Fruit fly (Drosophila melanogaster) whole organism, prepupa: ENCODE measurements around the gene Patr-1.

Experiments
- Blimp-1 ChIP-seq: fragments of 200-800 bp; sonication (Bioruptor generic); optimal IDR thresholded peaks from 3 replicates; lab custom pipeline; 2017; ENCODE audit warnings: missing biosample characterization, missing genetic modification characterization, mild to moderate bottlenecking, moderate library complexity, missing genetic modification reagents
- CG10631 ChIP-seq: fragments of 200-800 bp; sonication (Bioruptor generic); optimal IDR thresholded peaks from 2 replicates; lab custom pipeline; 2016; ENCODE audit warnings: missing biosample characterization, missing genetic modification characterization
- CG11902 ChIP-seq: fragments of 200-800 bp; sonication (Bioruptor generic); optimal IDR thresholded peaks from 3 replicates; lab custom pipeline; 2016; ENCODE audit warnings: missing biosample characterization, missing genetic modification characterization
- CG1621 ChIP-seq: fragments of 200-800 bp; sonication (Bioruptor generic); optimal IDR thresholded peaks from 3 replicates; lab custom pipeline; 2018; ENCODE audit warnings: missing biosample characterization, mild to moderate bottlenecking, missing genetic modification characterization
- CG16779 ChIP-seq: fragments of 200-800 bp; sonication (Bioruptor generic); optimal IDR thresholded peaks from 3 replicates; lab custom pipeline; 2017; ENCODE audit warnings: missing biosample characterization, mild to moderate bottlenecking, missing genetic modification characterization
- CG3032 ChIP-seq: fragments of 200-800 bp; optimal IDR thresholded peaks from 2 replicates; lab custom pipeline; 2019; ENCODE audit warnings: missing biosample characterization, mild to moderate bottlenecking, missing genetic modification characterization, moderate library complexity
- CG31627 ChIP-seq: fragments of 200-800 bp; sonication (Bioruptor generic); optimal IDR thresholded peaks from 3 replicates; lab custom pipeline; 2016; ENCODE audit warnings: missing biosample characterization, missing genetic modification characterization
- CG32006 ChIP-seq: fragments of 200-800 bp; sonication (Bioruptor generic); optimal IDR thresholded peaks from 3 replicates; lab custom pipeline; 2017; ENCODE audit warnings: missing biosample characterization, mild to moderate bottlenecking, missing genetic modification characterization
- CG3919 ChIP-seq: fragments of 200-800 bp; sonication (Bioruptor generic); optimal IDR thresholded peaks from 3 replicates; lab custom pipeline; 2016; ENCODE audit warnings: missing biosample characterization, missing genetic modification characterization
- CG6276 ChIP-seq: fragments of 200-800 bp; sonication (Bioruptor generic); optimal IDR thresholded peaks from 2 replicates; lab custom pipeline; 2017; ENCODE audit warnings: missing biosample characterization, mild to moderate bottlenecking, missing genetic modification characterization
- CG6808 ChIP-seq: fragments of 200-800 bp; sonication (Bioruptor generic); optimal IDR thresholded peaks from 3 replicates; lab custom pipeline; 2017; ENCODE audit warnings: missing biosample characterization, missing genetic modification characterization, mild to moderate bottlenecking, moderate library complexity, missing genetic modification reagents
- CG6854 ChIP-seq: fragments of 200-800 bp; sonication (Bioruptor generic); optimal IDR thresholded peaks from 2 replicates; lab custom pipeline; 2017; ENCODE audit warnings: missing biosample characterization, mild to moderate bottlenecking, missing genetic modification characterization
- CG7368 ChIP-seq: fragments of 200-800 bp; sonication (Bioruptor generic); optimal IDR thresholded peaks from 3 replicates; lab custom pipeline; 2016; ENCODE audit warnings: missing biosample characterization, missing genetic modification characterization
- CG8319 ChIP-seq: fragments of 200-800 bp; sonication (Bioruptor generic); optimal IDR thresholded peaks from 3 replicates; lab custom pipeline; 2016; ENCODE audit warnings: missing biosample characterization, missing genetic modification characterization
- CG8632 ChIP-seq: fragments of 200-800 bp; sonication (Bioruptor generic); optimal IDR thresholded peaks from 3 replicates; lab custom pipeline; 2016; ENCODE audit warnings: missing biosample characterization, missing genetic modification characterization
- CG9139 ChIP-seq: fragments of 200-800 bp; sonication (Bioruptor generic); optimal IDR thresholded peaks from 3 replicates; lab custom pipeline; 2017; ENCODE audit warnings: missing biosample characterization, mild to moderate bottlenecking, missing genetic modification characterization
- Eip75B ChIP-seq: fragments of 200-800 bp; sonication (Bioruptor generic); optimal IDR thresholded peaks from 3 replicates; lab custom pipeline; 2016; ENCODE audit warnings: missing biosample characterization, missing genetic modification characterization
- Eip78C ChIP-seq: fragments of 200-800 bp; sonication (Bioruptor generic); peaks from one replicate; lab custom pipeline; 2016; ENCODE audit warnings: missing biosample characterization, missing genetic modification characterization
- Ets21C ChIP-seq: fragments of 200-800 bp; sonication (Bioruptor generic); optimal IDR thresholded peaks from 3 replicates; lab custom pipeline; 2016; ENCODE audit warnings: missing biosample characterization, missing genetic modification characterization
- Ets96B ChIP-seq: fragments of 200-800 bp; optimal IDR thresholded peaks from 2 replicates; lab custom pipeline; 2019; ENCODE audit warnings: missing biosample characterization, mild to moderate bottlenecking, missing genetic modification characterization, moderate library complexity
- Gug ChIP-seq: fragments of 200-800 bp; sonication (Bioruptor generic); IDR thresholded peaks from 2 replicates; pipeline ENCODE4 v1.3.6; 2022; ENCODE audit warnings: missing biosample characterization, missing genetic modification characterization
- Hr38 ChIP-seq: sonication (Bioruptor generic); optimal IDR thresholded peaks from 2 replicates; lab custom pipeline; 2016; ENCODE audit warnings: missing biosample characterization, missing genetic modification characterization
- Hr39 ChIP-seq: fragments of 200-800 bp; sonication (Bioruptor generic); optimal IDR thresholded peaks from 2 replicates; lab custom pipeline; 2016; ENCODE audit warnings: missing biosample characterization, missing genetic modification characterization
- Hr4 ChIP-seq: fragments of 200-800 bp; sonication (Bioruptor generic); optimal IDR thresholded peaks from 3 replicates; lab custom pipeline; 2016; ENCODE audit warnings: missing biosample characterization, missing genetic modification characterization
- Lpt ChIP-seq: fragments of 200-800 bp; sonication (Bioruptor generic); optimal IDR thresholded peaks from 3 replicates; lab custom pipeline; 2016; ENCODE audit warnings: missing biosample characterization, missing genetic modification characterization
- Met ChIP-seq: fragments of 200-800 bp; sonication (Bioruptor generic); optimal IDR thresholded peaks from 3 replicates; lab custom pipeline; 2016; ENCODE audit warnings: missing biosample characterization, missing genetic modification characterization
- OdsH ChIP-seq: fragments of 200-800 bp; sonication (Bioruptor generic); optimal IDR thresholded peaks from 3 replicates; lab custom pipeline; 2016; ENCODE audit warnings: missing biosample characterization, missing genetic modification characterization
- Sox14 ChIP-seq: fragments of 200-800 bp; sonication (Bioruptor generic); optimal IDR thresholded peaks from 3 replicates; lab custom pipeline; 2016; ENCODE audit warnings: missing biosample characterization, missing genetic modification characterization
- Sox15 ChIP-seq: fragments of 200-800 bp; sonication (Bioruptor generic); optimal IDR thresholded peaks from 3 replicates; lab custom pipeline; 2016; ENCODE audit warnings: missing biosample characterization, missing genetic modification characterization
- achi ChIP-seq: fragments of 200-800 bp; sonication (Bioruptor generic); optimal IDR thresholded peaks from 3 replicates; lab custom pipeline; 2016; ENCODE audit warnings: missing biosample characterization, missing genetic modification characterization
- cyc ChIP-seq: fragments of 200-800 bp; sonication (Bioruptor generic); optimal IDR thresholded peaks from 3 replicates; lab custom pipeline; 2016; ENCODE audit warnings: missing biosample characterization, missing genetic modification characterization
- dac ChIP-seq: fragments of 200-800 bp; sonication (Bioruptor generic); optimal IDR thresholded peaks from 2 replicates; lab custom pipeline; 2017; ENCODE audit warnings: missing biosample characterization, mild to moderate bottlenecking, missing genetic modification characterization
- dsx ChIP-seq: fragments of 200-800 bp; optimal IDR thresholded peaks from 3 replicates; lab custom pipeline; 2019; ENCODE audit warnings: missing biosample characterization, mild to moderate bottlenecking, missing genetic modification characterization, moderate library complexity; ENCODE audit not compliant: poor library complexity, severe bottlenecking
- eg ChIP-seq: fragments of 200-800 bp; sonication (Bioruptor generic); IDR thresholded peaks from 3 replicates; pipeline ENCODE4 v1.3.6; 2022; ENCODE audit warnings: missing biosample characterization, missing genetic modification characterization
- esn ChIP-seq: fragments of 200-800 bp; sonication (Bioruptor generic); optimal IDR thresholded peaks from 2 replicates; lab custom pipeline; 2016; ENCODE audit warnings: missing biosample characterization, mild to moderate bottlenecking, missing genetic modification characterization, moderate library complexity
- fd59A ChIP-seq: fragments of 200-800 bp; sonication (Bioruptor generic); optimal IDR thresholded peaks from 2 replicates; lab custom pipeline; 2017; ENCODE audit warnings: missing biosample characterization, mild to moderate bottlenecking, missing genetic modification characterization, missing genetic modification reagents
- fd85E ChIP-seq: fragments of 200-800 bp; sonication (Bioruptor generic); optimal IDR thresholded peaks from 3 replicates; lab custom pipeline; 2016; ENCODE audit warnings: missing biosample characterization, missing genetic modification characterization
- fkh ChIP-seq: fragments of 200-800 bp; sonication (Bioruptor generic); optimal IDR thresholded peaks from 3 replicates; lab custom pipeline; 2017; ENCODE audit warnings: missing biosample characterization, mild to moderate bottlenecking, missing genetic modification characterization, moderate library complexity
- lz ChIP-seq: fragments of 200-800 bp; sonication (Bioruptor generic); optimal IDR thresholded peaks from 3 replicates; lab custom pipeline; 2016; ENCODE audit warnings: missing biosample characterization, missing genetic modification characterization
- net ChIP-seq: fragments of 200-800 bp; sonication (Bioruptor generic); optimal IDR thresholded peaks from 3 replicates; lab custom pipeline; 2016; ENCODE audit warnings: missing biosample characterization, missing genetic modification characterization
- pdm3 ChIP-seq: fragments of 200-800 bp; sonication (Bioruptor generic); optimal IDR thresholded peaks from 3 replicates; lab custom pipeline; 2016; ENCODE audit warnings: missing biosample characterization, missing genetic modification characterization
- salr ChIP-seq, 2 experiments: fragments of 200-800 bp; sonication (Bioruptor generic); optimal IDR thresholded peaks; 3 replicates each; lab custom pipeline; 2016 to 2018; ENCODE audit warnings: missing biosample characterization in 2 of 2, missing genetic modification characterization in 2 of 2, mild to moderate bottlenecking in 1 of 2
- spab ChIP-seq: fragments of 200-800 bp; sonication (Bioruptor generic); optimal IDR thresholded peaks from 2 replicates; lab custom pipeline; 2017; ENCODE audit warnings: missing biosample characterization, mild to moderate bottlenecking, missing genetic modification characterization, missing genetic modification reagents
- ss ChIP-seq, 2 experiments: fragments of 200-800 bp; sonication (Bioruptor generic); optimal IDR thresholded peaks; 2 replicates in 1 of 2; 3 replicates in 1 of 2; lab custom pipeline; 2017 to 2018; ENCODE audit warnings: mild to moderate bottlenecking in 2 of 2, missing biosample characterization in 2 of 2, missing genetic modification characterization in 2 of 2, moderate library complexity in 1 of 2
- svp ChIP-seq: fragments of 200-800 bp; sonication (Bioruptor generic); peaks from one replicate; lab custom pipeline; 2016; ENCODE audit warnings: missing biosample characterization, missing genetic modification characterization
- topi ChIP-seq: fragments of 200-800 bp; sonication (Bioruptor generic); optimal IDR thresholded peaks from 3 replicates; lab custom pipeline; 2016; ENCODE audit warnings: missing biosample characterization, missing genetic modification characterization

Gene Patr-1

DNA sequence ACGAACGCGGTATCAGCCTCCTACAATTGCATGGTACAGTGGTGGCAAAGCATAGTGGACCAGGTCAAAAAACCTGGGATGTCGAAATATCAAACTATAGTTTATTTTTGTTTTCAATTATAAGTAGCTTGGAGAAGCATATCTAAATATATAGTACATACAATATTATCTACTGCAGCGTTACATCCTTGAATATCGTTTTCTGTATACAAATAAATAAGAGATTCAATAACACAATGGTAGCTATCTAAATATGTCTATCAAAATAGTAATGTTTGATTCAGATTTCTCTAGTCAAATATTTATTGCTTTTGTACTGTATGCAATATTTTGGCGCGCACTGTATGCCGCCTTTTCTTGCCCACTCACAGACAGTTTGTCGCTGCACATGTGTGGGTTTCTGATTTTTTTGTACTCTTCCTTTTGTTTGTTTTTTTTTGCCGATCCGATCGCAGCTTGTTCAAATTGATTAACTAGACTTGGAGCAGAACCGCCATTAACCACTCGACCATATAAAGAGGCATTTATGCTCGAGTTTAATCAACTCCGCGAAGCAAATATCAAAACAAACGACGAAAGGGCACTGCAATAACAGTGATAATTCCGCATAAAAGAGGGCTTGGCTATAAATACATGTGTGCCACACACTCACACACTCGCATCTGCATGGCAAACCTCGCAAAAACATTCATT, 37.4 kb downstream of the Patr-1 start (continued):
- peak; percentile 97 for TF ChIP-seq Sox14 (GFP tag; lab: Kevin White, UChicago)
- TF ChIP-seq achi (GFP tag; lab: Kevin White, UChicago), result peak; percentile 98
- peak; percentile 97 for TF ChIP-seq fd59A (GFP tag; lab: Kevin White, UChicago)
- TF ChIP-seq Met (GFP tag; lab: Kevin White, UChicago), result peak; percentile 98
- peak; percentile 94 for TF ChIP-seq Sox15 (GFP tag; lab: Kevin White, UChicago)
- TF ChIP-seq CG8319 (GFP tag; lab: Kevin White, UChicago), result peak; percentile 96
- peak; percentile 97 for TF ChIP-seq CG16779 (tag; lab: Kevin White, UChicago)
- peak; percentile 96 for TF ChIP-seq CG31627 (GFP tag; lab: Kevin White, UChicago)
- peak; percentile 94 for TF ChIP-seq Hr39
- TF ChIP-seq pdm3 (GFP tag; lab: Kevin White, UChicago), result peak; percentile 98
- peak; percentile 97 for TF ChIP-seq net (GFP tag; lab: Kevin White, UChicago)
- TF ChIP-seq ss (GFP tag; optimal IDR thresholded peaks at IDR 0.05; lab: Kevin White, UChicago), result peak; percentile 95 to 97
- peak; percentile 98 for TF ChIP-seq esn (GFP tag; lab: Kevin White, UChicago)
- TF ChIP-seq CG32006 (GFP tag; lab: Kevin White, UChicago), result peak; percentile 99
- TF ChIP-seq CG11902, result peak; percentile 91
- peak; percentile 98 for TF ChIP-seq Hr4 (GFP tag; lab: Kevin White, UChicago)
- peak; percentile 67 for TF ChIP-seq fkh (GFP tag; lab: Kevin White, UChicago)
- TF ChIP-seq, all 60 proteins: peak for 60

DNA sequence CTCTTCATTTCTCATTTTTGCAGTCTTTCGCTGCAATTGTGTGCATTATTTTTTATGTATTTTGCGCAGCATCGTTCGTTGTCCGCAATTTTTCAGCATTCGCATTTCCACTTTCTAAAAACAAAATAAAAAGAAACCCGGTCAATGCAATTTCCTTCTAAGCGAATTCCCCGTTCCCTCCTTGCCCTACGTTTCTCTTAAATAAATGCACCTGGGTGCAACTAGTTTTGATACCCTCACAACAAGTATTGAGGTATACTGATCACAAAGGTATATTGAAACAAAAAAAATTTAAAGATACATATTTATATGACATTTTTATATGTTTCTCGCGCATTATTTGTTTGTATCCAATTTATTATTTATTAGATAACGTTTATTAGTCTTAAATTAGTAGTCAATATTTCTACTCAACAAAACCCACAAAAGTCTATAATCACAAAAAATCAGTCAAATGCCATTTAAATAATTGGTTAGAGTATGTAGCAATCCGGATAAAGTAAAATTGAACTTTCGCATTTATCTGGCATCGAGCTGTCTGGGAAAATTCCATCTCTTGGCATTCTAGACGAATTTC, 38.1 kb downstream of the Patr-1 start:
- peak; percentile 62 for TF ChIP-seq Eip75B (GFP tag; lab: Kevin White, UChicago)
- TF ChIP-seq Hr4 (GFP tag; lab: Kevin White, UChicago), result peak; percentile 92
- TF ChIP-seq Lpt (GFP tag; lab: Kevin White, UChicago), result peak; percentile 82
- TF ChIP-seq dac (GFP tag; lab: Kevin White, UChicago), result peak; percentile 49
- TF ChIP-seq salr (GFP tag; optimal IDR thresholded peaks at IDR 0.05; lab: Kevin White, UChicago), result peak in 1 of 2 experiments; percentile 92
- TF ChIP-seq spab (GFP tag; lab: Kevin White, UChicago), result no peak
- TF ChIP-seq OdsH (GFP tag; lab: Kevin White, UChicago), result no peak
- peak; percentile 39 for TF ChIP-seq cyc
- peak; percentile 85 for TF ChIP-seq Gug (GFP tag; lab: Robert Waterston, UW)
- TF ChIP-seq fd85E (GFP tag; lab: Kevin White, UChicago), result no peak
- peak; percentile 65 for TF ChIP-seq fd59A (GFP tag; lab: Kevin White, UChicago)
- TF ChIP-seq CG10631, result no peak
- TF ChIP-seq svp, result no peak
- TF ChIP-seq dsx, result peak; percentile 75
- TF ChIP-seq Blimp-1 (GFP tag; lab: Kevin White, UChicago), result no peak
- TF ChIP-seq CG9139 (GFP tag; lab: Kevin White, UChicago), result no peak
- peak; percentile 73 for TF ChIP-seq CG6808 (GFP tag; lab: Kevin White, UChicago)
- TF ChIP-seq ss (GFP tag; optimal IDR thresholded peaks at IDR 0.05; lab: Kevin White, UChicago), result peak in 1 of 2 experiments; percentile 56
- TF ChIP-seq CG1621 (tag; lab: Kevin White, UChicago), result peak; percentile 23
- TF ChIP-seq CG3032 (tag; lab: Kevin White, UChicago), result peak; percentile 84
- TF ChIP-seq CG11902, result no peak
- peak; percentile 81 for TF ChIP-seq eg (GFP tag; lab: Robert Waterston, UW)
- peak; percentile 83 for TF ChIP-seq net (GFP tag; lab: Kevin White, UChicago)
- no peak for TF ChIP-seq Met (GFP tag; lab: Kevin White, UChicago)
- TF ChIP-seq topi (GFP tag; lab: Kevin White, UChicago), result no peak
- peak; percentile 95 for TF ChIP-seq Eip78C (GFP tag; lab: Kevin White, UChicago)
- peak; percentile 54 for TF ChIP-seq Sox14 (GFP tag; lab: Kevin White, UChicago)
- TF ChIP-seq pdm3 (GFP tag; lab: Kevin White, UChicago), result no peak
- TF ChIP-seq Hr38 (GFP tag; lab: Kevin White, UChicago), result no peak
- peak; percentile 75 for TF ChIP-seq CG3919 (GFP tag; lab: Kevin White, UChicago)
- TF ChIP-seq CG6854 (GFP tag; lab: Kevin White, UChicago), result no peak
- TF ChIP-seq lz (GFP tag; lab: Kevin White, UChicago), result peak; percentile 30
- peak; percentile 80 for TF ChIP-seq Ets96B (tag; lab: Kevin White, UChicago)
- peak; percentile 46 for TF ChIP-seq CG7368 (GFP tag; lab: Kevin White, UChicago)
- TF ChIP-seq Ets21C (GFP tag; lab: Kevin White, UChicago), result no peak
- TF ChIP-seq CG8632 (GFP tag; lab: Kevin White, UChicago), result peak; percentile 64
- TF ChIP-seq fkh (GFP tag; lab: Kevin White, UChicago), result no peak
- no peak for TF ChIP-seq CG6276 (GFP tag; lab: Kevin White, UChicago)
- TF ChIP-seq Sox15 (GFP tag; lab: Kevin White, UChicago), result no peak
